Fruit fly (Drosophila melanogaster) whole organism: Measurements from ENCODE around the gene CG43799.

Experiments
- CG8478 ChIP-seq: fragments of >200 bp; optimal IDR thresholded peaks from 2 replicates; lab custom pipeline; 2018; ENCODE audit warnings: inconsistent platforms
- pan ChIP-seq: fragments of >200 bp; optimal IDR thresholded peaks from 2 replicates; lab custom pipeline; 2017

DNA sequence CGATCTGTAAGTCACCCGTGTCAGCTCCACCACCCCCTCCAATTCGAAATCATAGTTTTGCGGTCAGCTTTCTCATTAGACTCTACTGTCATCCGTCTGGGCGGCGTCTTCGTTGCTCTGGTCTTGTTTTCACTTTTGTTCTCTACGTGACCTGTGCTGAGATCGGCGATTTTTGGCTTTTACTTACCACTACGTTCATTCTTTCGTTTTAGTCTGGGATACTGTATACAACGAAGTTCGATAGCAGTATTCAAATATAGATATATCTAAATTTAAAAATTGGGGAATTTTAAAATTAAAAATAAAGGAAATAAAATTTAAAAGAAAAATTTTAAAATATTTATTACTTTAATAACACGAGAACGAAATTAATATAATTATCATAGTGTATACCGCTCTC, 25.3 kb downstream of the CG43799 start, which contains the start of gene CG13786:
- TF ChIP-seq pan (lab: Kevin White, UChicago) (no peak), CG8478 (no peak)
